Fruit fly (Drosophila melanogaster) whole organism, pupa: ENCODE data around the gene AOX2.
A peak's percentile ranks its signal among the peaks of the same experiment; 100 is the strongest.

Experiments used
- CG15710 ChIP-seq: fragments of 200-800 bp; sonication (Bioruptor generic); optimal IDR thresholded peaks from 2 replicates; lab custom pipeline; 2018; ENCODE audit warnings: missing biosample characterization, mild to moderate bottlenecking, missing genetic modification characterization, moderate library complexity
- CG34367 ChIP-seq: fragments of 200-800 bp; sonication (Bioruptor generic); optimal IDR thresholded peaks from 2 replicates; lab custom pipeline; 2018; ENCODE audit warnings: missing biosample characterization, mild to moderate bottlenecking, missing genetic modification characterization
- EcR ChIP-seq: fragments of 200-800 bp; sonication (Bioruptor generic); optimal IDR thresholded peaks from 3 replicates; lab custom pipeline; 2019; ENCODE audit warnings: missing biosample characterization, missing genetic modification characterization, mild to moderate bottlenecking, moderate library complexity, missing genetic modification reagents

DNA sequence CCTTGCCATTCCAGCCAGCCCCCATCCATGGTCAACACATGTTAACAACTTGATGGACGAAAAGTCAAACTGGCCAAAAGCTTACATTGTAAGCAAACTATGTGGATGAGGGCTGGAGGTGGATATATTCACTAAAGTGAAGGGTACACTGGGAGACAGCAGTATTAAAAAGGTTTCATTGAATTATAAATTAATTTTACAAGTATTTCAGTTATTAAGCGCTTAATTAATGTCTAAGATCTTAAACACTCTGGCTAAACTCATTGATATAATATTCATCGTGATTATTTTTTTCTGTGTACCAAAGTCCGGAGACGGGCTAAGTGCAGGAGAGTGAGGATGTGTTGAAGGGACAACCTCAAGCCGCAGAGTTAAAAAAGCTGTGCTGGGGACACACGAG, 26.4 kb upstream of the AOX2 start:
- TF ChIP-seq EcR (GFP tag; lab: Kevin White, UChicago) (no peak), CG15710 (tag; lab: Kevin White, UChicago) (peak; percentile 83), CG34367 (tag; lab: Kevin White, UChicago) (peak; percentile 76)
